Fruit fly (Drosophila melanogaster): Measurements from ENCODE around the gene mRpL30.

DNA sequence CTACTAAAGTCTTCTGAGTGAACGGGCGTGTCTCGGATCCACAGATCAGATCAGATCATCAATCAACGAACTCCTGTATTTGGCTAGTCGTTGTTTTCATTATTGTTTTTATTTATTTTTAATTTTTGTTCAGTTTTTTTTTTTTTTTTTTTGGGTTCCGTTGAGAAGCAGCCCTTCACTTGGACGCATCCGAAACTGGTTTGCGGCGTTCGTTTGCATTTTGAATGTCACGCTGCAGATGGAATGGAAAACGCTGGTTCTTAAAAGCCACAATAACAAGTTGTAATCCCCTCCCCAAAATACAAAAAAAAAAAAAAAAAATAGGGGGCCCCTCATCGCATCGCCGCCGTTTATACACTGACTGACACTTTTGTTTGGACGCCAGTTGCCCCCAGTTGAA lies 16.4 kb downstream of the mRpL30 start:
- TF ChIP-seq CG8478 (optimal IDR thresholded peaks at IDR 0.05) (no peak), pan (optimal IDR thresholded peaks at IDR 0.05) (no peak), psq (optimal IDR thresholded peaks at IDR 0.05) (no peak)

Measured in whole organism.